Worm (Caenorhabditis elegans) whole organism, L2 larva: ENCODE results near the gene ZK1290.7.

Source experiments
- C34F6.9 ChIP-seq: fragments of 150-350 bp; optimal IDR thresholded peaks from 2 replicates; lab custom pipeline; 2014; ENCODE audit warnings: missing biosample characterization, missing genetic modification characterization
- F13H6.1 ChIP-seq: sonication (generic microtip); optimal IDR thresholded peaks from 2 replicates; lab custom pipeline; 2016; ENCODE audit warnings: missing genetic modification characterization, missing compliant biosample characterization
- R02D3.7 ChIP-seq: fragments of 150-350 bp; optimal IDR thresholded peaks from 2 replicates; lab custom pipeline; 2014; ENCODE audit warnings: missing biosample characterization, missing genetic modification characterization
- Y55F3AM.14 ChIP-seq: fragments of 200-800 bp; sonication (Bioruptor generic); optimal IDR thresholded peaks from 2 replicates; lab custom pipeline; 2018; ENCODE audit warnings: mild to moderate bottlenecking, missing genetic modification characterization, missing compliant biosample characterization
- ZK546.5 ChIP-seq: sonication (generic microtip); optimal IDR thresholded peaks from 2 replicates; lab custom pipeline; 2017; ENCODE audit warnings: missing biosample characterization, missing genetic modification characterization
- alr-1 ChIP-seq: fragments of 150-350 bp; optimal IDR thresholded peaks from 2 replicates; lab custom pipeline; 2014; ENCODE audit warnings: missing biosample characterization, missing genetic modification characterization
- blmp-1 ChIP-seq: sonication (generic microtip); optimal IDR thresholded peaks from 2 replicates; lab custom pipeline; 2017; ENCODE audit warnings: missing genetic modification characterization, mild to moderate bottlenecking, missing compliant biosample characterization, antibody characterized with exemption, moderate library complexity; ENCODE audit not compliant: insufficient read depth
- ceh-82 ChIP-seq: fragments of 150-350 bp; optimal IDR thresholded peaks from 2 replicates; lab custom pipeline; 2014; ENCODE audit warnings: missing biosample characterization, missing genetic modification characterization
- crh-2 ChIP-seq: sonication (generic microtip); optimal IDR thresholded peaks from 2 replicates; lab custom pipeline; 2017; ENCODE audit warnings: missing biosample characterization, missing genetic modification characterization
- egl-27 ChIP-seq: sonication (generic microtip); optimal IDR thresholded peaks from 3 replicates; lab custom pipeline; 2017; ENCODE audit warnings: missing biosample characterization, missing genetic modification reagents, missing genetic modification characterization
- elt-1 ChIP-seq: fragments of 150-350 bp; optimal IDR thresholded peaks from 2 replicates; lab custom pipeline; 2014; ENCODE audit warnings: missing biosample characterization, missing genetic modification characterization
- elt-3 ChIP-seq: sonication (generic microtip); optimal IDR thresholded peaks from 2 replicates; lab custom pipeline; 2017; ENCODE audit warnings: missing biosample characterization, missing genetic modification characterization
- fos-1 ChIP-seq: fragments of 150-350 bp; optimal IDR thresholded peaks from 2 replicates; lab custom pipeline; 2014; ENCODE audit warnings: missing biosample characterization, missing genetic modification characterization
- gmeb-1 ChIP-seq: fragments of 150-350 bp; optimal IDR thresholded peaks from 2 replicates; lab custom pipeline; 2014; ENCODE audit warnings: missing biosample characterization, missing genetic modification characterization
- lin-13 ChIP-seq: fragments of 150-350 bp; optimal IDR thresholded peaks from 2 replicates; lab custom pipeline; 2014; ENCODE audit warnings: missing biosample characterization, missing genetic modification reagents, missing genetic modification characterization
- mbf-1 ChIP-seq: sonication (generic microtip); optimal IDR thresholded peaks from 2 replicates; lab custom pipeline; 2017; ENCODE audit warnings: missing biosample characterization, missing genetic modification characterization
- mdl-1 ChIP-seq, 2 experiments: fragments of 150-350 bp in 1 of 2; sonication (generic microtip) in 1 of 2; optimal IDR thresholded peaks; 2 replicates each; lab custom pipeline; 2017; ENCODE audit warnings: missing biosample characterization in 2 of 2, missing genetic modification characterization in 2 of 2
- nhr-10 ChIP-seq: sonication (generic microtip); optimal IDR thresholded peaks from 2 replicates; lab custom pipeline; 2017; ENCODE audit warnings: missing biosample characterization, missing genetic modification characterization
- nhr-11 ChIP-seq: fragments of 150-350 bp; optimal IDR thresholded peaks from 2 replicates; lab custom pipeline; 2014; ENCODE audit warnings: missing biosample characterization, missing genetic modification characterization
- nhr-12 ChIP-seq: fragments of 150-350 bp; optimal IDR thresholded peaks from 2 replicates; lab custom pipeline; 2014; ENCODE audit warnings: missing biosample characterization, missing genetic modification characterization
- nhr-129 ChIP-seq: fragments of 150-350 bp; optimal IDR thresholded peaks from 2 replicates; lab custom pipeline; 2014; ENCODE audit warnings: missing biosample characterization, missing genetic modification characterization
- nhr-21 ChIP-seq: fragments of 150-350 bp; optimal IDR thresholded peaks from 2 replicates; lab custom pipeline; 2014; ENCODE audit warnings: missing biosample characterization, missing genetic modification characterization
- nhr-23 ChIP-seq: fragments of 150-350 bp; optimal IDR thresholded peaks from 2 replicates; lab custom pipeline; 2014; ENCODE audit warnings: missing biosample characterization, missing genetic modification reagents, missing genetic modification characterization
- nhr-237 ChIP-seq: fragments of 150-350 bp; optimal IDR thresholded peaks from 2 replicates; lab custom pipeline; 2014; ENCODE audit warnings: missing biosample characterization, missing genetic modification characterization
- nhr-25 ChIP-seq: fragments of 150-350 bp; sonication (generic microtip); optimal IDR thresholded peaks from 3 replicates; lab custom pipeline; 2014; ENCODE audit warnings: missing biosample characterization, missing genetic modification characterization
- nhr-77 ChIP-seq: fragments of 150-350 bp; optimal IDR thresholded peaks from 2 replicates; lab custom pipeline; 2014; ENCODE audit warnings: missing biosample characterization, missing genetic modification characterization
- skn-1 ChIP-seq: sonication (generic microtip); optimal IDR thresholded peaks from 2 replicates; lab custom pipeline; 2017; ENCODE audit warnings: missing biosample characterization, missing genetic modification characterization
- sma-3 ChIP-seq: sonication (generic microtip); optimal IDR thresholded peaks from 2 replicates; lab custom pipeline; 2016; ENCODE audit warnings: missing genetic modification reagents, missing genetic modification characterization, missing compliant biosample characterization
- sma-9 ChIP-seq, 2 experiments: fragments of 150-350 bp in 1 of 2; sonication (generic microtip) in 1 of 2; optimal IDR thresholded peaks; 2 replicates each; lab custom pipeline; 2014 to 2016; ENCODE audit warnings: missing genetic modification characterization in 2 of 2, mild to moderate bottlenecking in 1 of 2, missing biosample characterization in 1 of 2, missing compliant biosample characterization in 1 of 2, missing genetic modification reagents in 1 of 2, moderate library complexity in 1 of 2
- snpc-4 ChIP-seq: fragments of 150-350 bp; optimal IDR thresholded peaks from 2 replicates; lab custom pipeline; 2014; ENCODE audit warnings: missing biosample characterization, missing genetic modification characterization
- unc-39 ChIP-seq: fragments of 150-350 bp; optimal IDR thresholded peaks from 2 replicates; lab custom pipeline; 2014; ENCODE audit warnings: missing biosample characterization, missing genetic modification characterization
- unc-62 ChIP-seq: fragments of 150-350 bp; optimal IDR thresholded peaks from 2 replicates; lab custom pipeline; 2014; ENCODE audit warnings: missing biosample characterization, missing genetic modification reagents, missing genetic modification characterization
- zag-1 ChIP-seq: fragments of 150-350 bp; optimal IDR thresholded peaks from 2 replicates; lab custom pipeline; 2014; ENCODE audit warnings: missing biosample characterization, missing genetic modification characterization
- ztf-1 ChIP-seq: fragments of 200-800 bp; sonication (Bioruptor generic); conservative IDR thresholded peaks from 2 replicates; pipeline ENCODE4 v1.3.6; 2022; ENCODE audit warnings: missing genetic modification characterization, missing compliant biosample characterization
- ztf-4 ChIP-seq: fragments of 150-350 bp; optimal IDR thresholded peaks from 2 replicates; lab custom pipeline; 2014; ENCODE audit warnings: missing biosample characterization, missing genetic modification characterization

ZK1290.7 gene

DNA sequence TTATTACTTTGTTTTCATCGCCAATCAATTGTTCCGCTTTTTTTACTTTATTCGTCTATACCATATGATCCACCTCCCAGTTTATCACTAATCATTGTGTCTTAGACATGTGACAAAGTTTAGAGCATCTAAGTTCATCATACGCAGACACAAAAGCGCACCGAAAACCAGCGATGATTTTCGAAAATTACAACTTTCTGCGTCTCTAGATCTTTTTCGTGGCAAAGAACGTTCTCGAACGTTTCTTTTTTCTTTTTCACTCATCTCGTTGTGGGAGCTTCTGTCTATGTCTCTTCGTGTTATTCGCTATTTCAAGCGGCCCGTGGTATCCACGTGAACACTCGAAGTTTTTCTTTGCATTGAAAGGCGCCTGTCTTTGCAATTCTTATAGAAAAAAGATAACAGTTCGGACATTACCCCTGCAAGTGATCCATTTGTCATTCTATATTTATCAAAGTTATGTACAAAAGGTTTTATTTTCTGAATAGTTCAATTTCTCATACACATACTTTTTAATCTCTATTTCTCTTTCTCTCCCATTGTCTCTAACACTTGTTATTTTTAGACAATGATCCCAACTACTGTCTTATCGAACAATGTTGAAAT lies 3.8 kb upstream of the ZK1290.7 start, which contains the start of gene ZK1290.5 (continued):
- peak; percentile 47 for TF ChIP-seq lin-13 (GFP tag; lab: Kevin White, UChicago)
- peak; percentile 53 for TF ChIP-seq zag-1
- peak; percentile 62 for TF ChIP-seq skn-1 (tag; lab: Kevin White, UChicago)
- peak; percentile 92 for TF ChIP-seq egl-27
- peak; percentile 94 for TF ChIP-seq nhr-21 (tag; lab: Kevin White, UChicago)

- TF ChIP-seq sma-9 (GFP tag; optimal IDR thresholded peaks at IDR 0.05; lab: Kevin White, UChicago), result peak; percentile 98
- TF ChIP-seq sma-9 (tag; optimal IDR thresholded peaks at IDR 0.05; lab: Kevin White, UChicago), result no peak
- no peak for TF ChIP-seq nhr-11
- no peak for TF ChIP-seq ztf-1 (GFP tag; lab: Robert Waterston, UW)
- TF ChIP-seq nhr-77 (tag; lab: Kevin White, UChicago), result no peak
- no peak for TF ChIP-seq nhr-10 (tag; lab: Kevin White, UChicago)
- TF ChIP-seq crh-2 (tag; lab: Kevin White, UChicago), result peak; percentile 76
- TF ChIP-seq mdl-1 (tag; optimal IDR thresholded peaks at IDR 0.05; lab: Kevin White, UChicago), result peak in 1 of 2 experiments; percentile 53
- peak; percentile 93 for TF ChIP-seq sma-3
- TF ChIP-seq nhr-21 (tag; lab: Kevin White, UChicago), result peak; percentile 83
- TF ChIP-seq gmeb-1, result peak; percentile 64
- TF ChIP-seq nhr-237 (tag; lab: Kevin White, UChicago), result no peak
- no peak for TF ChIP-seq ztf-4
- TF ChIP-seq nhr-129 (tag; lab: Kevin White, UChicago), result peak; percentile 71
- TF ChIP-seq nhr-12 (tag; lab: Kevin White, UChicago), result no peak
- TF ChIP-seq elt-1 (tag; lab: Kevin White, UChicago), result no peak
- TF ChIP-seq nhr-25 (tag; lab: Kevin White, UChicago), result no peak
- no peak for TF ChIP-seq Y55F3AM.14 (GFP tag; lab: Kevin White, UChicago)
- TF ChIP-seq lin-13 (GFP tag; lab: Kevin White, UChicago), result no peak
- no peak for TF ChIP-seq R02D3.7 (tag; lab: Kevin White, UChicago)
- TF ChIP-seq unc-39 (tag; lab: Kevin White, UChicago), result no peak
- TF ChIP-seq unc-62 (GFP tag; lab: Kevin White, UChicago), result no peak
- peak; percentile 87 for TF ChIP-seq blmp-1 (tag; lab: Kevin White, UChicago)
- no peak for TF ChIP-seq elt-3 (tag; lab: Kevin White, UChicago)
- TF ChIP-seq fos-1 (tag; lab: Kevin White, UChicago), result peak; percentile 66
- TF ChIP-seq nhr-23, result no peak
- no peak for TF ChIP-seq alr-1
Observed at ce11 chrII:7528210-7528609, 2.9 kb upstream of the ZK1290.7 start.

DNA sequence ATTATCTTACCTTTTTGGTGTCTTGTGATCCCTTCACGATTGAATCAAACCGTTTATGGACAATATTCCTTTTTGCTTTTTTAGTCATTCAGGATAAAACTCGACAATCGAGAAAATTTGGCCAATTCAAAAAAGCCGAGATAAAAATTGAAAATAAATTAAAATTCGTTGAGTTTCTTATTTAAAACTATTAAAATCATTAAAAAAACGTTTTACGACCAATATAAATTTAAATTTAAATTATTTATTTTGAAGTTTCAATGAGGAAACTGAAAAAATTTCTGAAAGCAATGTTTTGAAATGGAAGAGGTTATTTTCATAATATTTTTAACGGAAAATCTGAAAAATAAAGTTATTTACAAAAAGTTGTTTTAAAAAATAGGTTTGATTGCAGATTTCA lies 2.1 kb downstream of the ZK1290.7 start, which contains the start of gene ZK1290.15:
ZK1290.15 (plus strand) TSS at position 301 of the 400 bp plus-strand sequence.
- TF ChIP-seq snpc-4, result no peak
- no peak for TF ChIP-seq lin-13 (GFP tag; lab: Kevin White, UChicago)
- no peak for TF ChIP-seq mbf-1 (tag; lab: Kevin White, UChicago)

DNA sequence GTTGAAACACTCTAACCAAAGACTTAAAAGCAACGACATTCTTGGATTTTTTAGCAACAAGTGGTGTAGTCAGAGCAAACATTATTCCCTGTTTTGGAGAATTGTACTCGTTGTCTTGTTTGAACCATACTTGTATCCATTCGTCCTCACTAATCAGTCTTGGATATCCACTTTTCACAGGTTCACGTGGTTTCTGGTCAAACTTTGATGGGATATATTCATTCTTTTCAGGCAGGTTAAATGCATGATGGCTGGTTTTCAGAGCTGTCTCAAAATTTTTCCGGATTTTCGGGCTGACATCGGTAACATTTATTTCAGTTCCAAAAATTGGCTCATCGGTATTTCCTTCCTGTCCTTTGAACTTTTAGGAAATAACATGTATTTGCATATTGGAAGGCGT lies 3.9 kb downstream of the ZK1290.7 start:
- TF ChIP-seq ZK546.5 (tag; lab: Kevin White, UChicago), result no peak
- TF ChIP-seq sma-3, result no peak
- no peak for TF ChIP-seq nhr-77 (tag; lab: Kevin White, UChicago)
- no peak for TF ChIP-seq mdl-1 (tag; optimal IDR thresholded peaks at IDR 0.05; lab: Kevin White, UChicago)
- no peak for TF ChIP-seq ztf-1 (GFP tag; lab: Robert Waterston, UW)
- no peak for TF ChIP-seq skn-1 (tag; lab: Kevin White, UChicago)
- no peak for TF ChIP-seq elt-1 (tag; lab: Kevin White, UChicago)
- TF ChIP-seq F13H6.1 (tag; lab: Kevin White, UChicago), result no peak
- no peak for TF ChIP-seq ceh-82
- no peak for TF ChIP-seq sma-9 (GFP tag; optimal IDR thresholded peaks at IDR 0.05; lab: Kevin White, UChicago)
- no peak for TF ChIP-seq sma-9 (tag; optimal IDR thresholded peaks at IDR 0.05; lab: Kevin White, UChicago)
- no peak for TF ChIP-seq nhr-11
- TF ChIP-seq C34F6.9 (tag; lab: Kevin White, UChicago), result no peak
- TF ChIP-seq R02D3.7 (tag; lab: Kevin White, UChicago), result no peak
- no peak for TF ChIP-seq alr-1
- TF ChIP-seq Y55F3AM.14 (GFP tag; lab: Kevin White, UChicago), result no peak
